Fruit fly (Drosophila melanogaster) whole organism: Measurements from ENCODE around the gene CG12219.

Experiments used
- EcR ChIP-seq, 2 experiments: fragments of >200 bp; optimal IDR thresholded peaks; 2 replicates each; lab custom pipeline; 2017; ENCODE audit warnings: missing biosample characterization in 2 of 2, missing genetic modification characterization in 2 of 2, missing genetic modification reagents in 2 of 2
- usp ChIP-seq: fragments of >200 bp; optimal IDR thresholded peaks from 2 replicates; lab custom pipeline; 2017; ENCODE audit warnings: missing biosample characterization, missing genetic modification characterization, mixed read lengths

DNA sequence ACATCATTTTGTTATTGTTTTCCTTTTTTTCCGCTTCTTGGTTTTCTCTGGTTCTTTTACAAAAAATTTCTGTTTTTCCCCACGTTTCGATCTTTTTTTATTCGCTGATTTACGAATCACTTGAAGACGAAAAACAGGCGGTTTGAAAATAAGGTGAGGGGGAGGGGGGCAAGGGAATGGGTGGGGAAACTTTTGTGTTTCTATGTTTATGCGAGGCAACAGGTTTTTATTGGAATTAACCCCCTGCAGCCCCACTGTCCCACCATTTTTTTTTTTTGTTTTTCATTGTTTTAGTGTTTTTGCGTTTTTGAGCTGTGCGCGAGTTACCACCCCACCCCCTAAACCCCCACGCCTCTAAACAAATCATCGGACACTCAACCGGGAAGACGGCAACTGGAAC is 33.9 kb upstream of the CG12219 start:
- TF ChIP-seq EcR (GFP tag; optimal IDR thresholded peaks at IDR 0.05; lab: Kevin White, UChicago), result no peak
- no peak for TF ChIP-seq usp (GFP tag; lab: Kevin White, UChicago)
